Worm (Caenorhabditis elegans): Measurements from ENCODE around the gene Y57G7A.1.

The Y57G7A.1 gene

ce11 chrII:1326689-1327088 lies 28.4 kb downstream of the Y57G7A.1 start, which contains the start of gene jip-1:
Gene jip-1 (plus strand): TSS chrII:1326989.
- TF ChIP-seq nhr-76 (tag; optimal IDR thresholded peaks at IDR 0.05) (no peak), ceh-83 (GFP tag; optimal IDR thresholded peaks at IDR 0.05) (no peak), cnd-1 (tag; optimal IDR thresholded peaks at IDR 0.05) (no peak), nhr-237 (tag; optimal IDR thresholded peaks at IDR 0.05) (no peak), ham-2 (GFP tag; optimal IDR thresholded peaks at IDR 0.05) (no peak)

ce11 chrII:1329887-1330286 lies 31.6 kb downstream of the Y57G7A.1 start:
- no peak for TF ChIP-seq bed-3 (GFP tag; optimal IDR thresholded peaks at IDR 0.05)
- no peak for TF ChIP-seq snpc-4 (tag; optimal IDR thresholded peaks at IDR 0.05)
- no peak for TF ChIP-seq lin-13 (tag; optimal IDR thresholded peaks at IDR 0.05)
- TF ChIP-seq zip-8 (tag; optimal IDR thresholded peaks at IDR 0.05) = no peak
- no peak for TF ChIP-seq nhr-237 (tag; optimal IDR thresholded peaks at IDR 0.05)
- no peak for TF ChIP-seq M03D4.4 (tag; optimal IDR thresholded peaks at IDR 0.05)
- no peak for TF ChIP-seq mab-5 (tag; optimal IDR thresholded peaks at IDR 0.05)
- TF ChIP-seq ceh-39 (tag; optimal IDR thresholded peaks at IDR 0.05) = no peak

- TF ChIP-seq ces-1 (GFP tag; optimal IDR thresholded peaks at IDR 0.05) (peak; percentile 44), ceh-83 (GFP tag; optimal IDR thresholded peaks at IDR 0.05) (no peak), hlh-1 (tag; optimal IDR thresholded peaks at IDR 0.05) (peak; percentile 6)
These were observed 39.9 kb downstream of the Y57G7A.1 start for ce11 chrII:1338196-1338595.

ce11 chrII:1340049-1340448 lies 41.8 kb downstream of the Y57G7A.1 start:
- TF ChIP-seq elt-1 (tag; optimal IDR thresholded peaks at IDR 0.05; ENCODE audit: borderline replicate concordance, insufficient read depth) = no peak
- TF ChIP-seq unc-62 (GFP tag; optimal IDR thresholded peaks at IDR 0.05) = no peak
- no peak for TF ChIP-seq pha-4 (tag; optimal IDR thresholded peaks at IDR 0.05)
- TF ChIP-seq ceh-83 (GFP tag; optimal IDR thresholded peaks at IDR 0.05) = no peak
- TF ChIP-seq tbx-8 (GFP tag; optimal IDR thresholded peaks at IDR 0.05) = no peak
- no peak for TF ChIP-seq nhr-76 (tag; optimal IDR thresholded peaks at IDR 0.05)
- TF ChIP-seq drap-1 (GFP tag; optimal IDR thresholded peaks at IDR 0.05) = no peak
- no peak for TF ChIP-seq ztf-11 (tag; optimal IDR thresholded peaks at IDR 0.05)
- TF ChIP-seq lsy-2 (tag; optimal IDR thresholded peaks at IDR 0.05) = no peak
- no peak for TF ChIP-seq nhr-2 (tag; optimal IDR thresholded peaks at IDR 0.05)

DNA sequence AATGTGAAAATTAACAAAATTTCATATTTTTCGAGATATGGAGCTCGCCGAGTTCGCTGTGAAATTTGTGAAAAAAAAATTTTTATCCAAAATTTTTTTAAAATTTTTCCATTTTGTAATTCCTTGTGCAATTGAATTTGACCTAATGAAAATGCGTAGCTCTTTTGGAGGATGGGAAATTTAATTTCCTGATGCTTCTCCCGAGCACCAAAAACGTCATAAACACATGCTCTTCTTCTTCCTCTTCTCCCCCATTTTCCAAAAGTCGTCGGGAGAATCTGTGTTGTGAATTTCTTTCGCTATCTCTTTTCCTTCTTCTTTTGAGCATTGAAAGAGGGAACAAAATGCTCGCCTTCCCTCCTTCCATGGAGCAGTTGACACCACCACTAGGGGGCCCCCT lies 43.1 kb downstream of the Y57G7A.1 start:
- TF ChIP-seq nhr-28 (tag; optimal IDR thresholded peaks at IDR 0.05) (no peak), mls-2 (tag; optimal IDR thresholded peaks at IDR 0.05) (no peak), ces-1 (GFP tag; optimal IDR thresholded peaks at IDR 0.05) (peak; percentile 98)

DNA sequence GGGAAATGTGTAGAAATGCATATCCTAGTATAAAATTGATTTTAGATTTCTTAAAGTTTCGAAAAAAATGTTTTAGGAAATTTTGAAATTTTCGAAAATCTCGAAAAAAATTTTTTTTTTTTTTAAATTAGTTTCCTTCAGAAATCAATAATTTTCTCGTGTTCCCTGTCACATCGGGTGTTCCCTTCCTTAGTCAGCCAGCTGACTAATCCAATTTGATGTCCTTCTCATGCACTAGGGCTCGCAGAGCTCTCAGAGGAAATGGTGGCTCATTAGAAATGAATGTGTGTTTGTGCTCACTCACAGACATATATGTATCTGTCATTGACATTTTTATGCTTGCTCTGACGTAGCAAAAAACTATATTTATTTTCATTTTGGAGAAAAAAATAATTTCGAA lies 45.5 kb downstream of the Y57G7A.1 start:
- peak; percentile 94 for TF ChIP-seq ces-1 (GFP tag; optimal IDR thresholded peaks at IDR 0.05)
- no peak for TF ChIP-seq ztf-11 (tag; optimal IDR thresholded peaks at IDR 0.05)

- TF ChIP-seq lsy-2 (tag; optimal IDR thresholded peaks at IDR 0.05) (no peak), ces-1 (GFP tag; optimal IDR thresholded peaks at IDR 0.05) (peak; percentile 71)
These were observed 46.4 kb downstream of the Y57G7A.1 start for ce11 chrII:1344524-1345119.
